Worm (Caenorhabditis elegans) whole organism, L2 larva: ENCODE measurements around the gene acdh-12.

Experiments
- C34F6.9 ChIP-seq: fragments of 150-350 bp; optimal IDR thresholded peaks from 2 replicates; lab custom pipeline; 2014; ENCODE audit warnings: missing biosample characterization, missing genetic modification characterization
- F13H6.1 ChIP-seq: sonication (generic microtip); optimal IDR thresholded peaks from 2 replicates; lab custom pipeline; 2016; ENCODE audit warnings: missing genetic modification characterization, missing compliant biosample characterization
- R02D3.7 ChIP-seq: fragments of 150-350 bp; optimal IDR thresholded peaks from 2 replicates; lab custom pipeline; 2014; ENCODE audit warnings: missing biosample characterization, missing genetic modification characterization
- Y55F3AM.14 ChIP-seq: fragments of 200-800 bp; sonication (Bioruptor generic); optimal IDR thresholded peaks from 2 replicates; lab custom pipeline; 2018; ENCODE audit warnings: mild to moderate bottlenecking, missing genetic modification characterization, missing compliant biosample characterization
- ZK546.5 ChIP-seq: sonication (generic microtip); optimal IDR thresholded peaks from 2 replicates; lab custom pipeline; 2017; ENCODE audit warnings: missing biosample characterization, missing genetic modification characterization
- aly-2 ChIP-seq: fragments of 150-350 bp; optimal IDR thresholded peaks from 2 replicates; lab custom pipeline; 2014; ENCODE audit warnings: missing biosample characterization, missing genetic modification characterization
- ama-1 ChIP-seq: fragments of 150-350 bp; optimal IDR thresholded peaks from 2 replicates; lab custom pipeline; 2018; ENCODE audit warnings: inconsistent platforms
- dmd-4 ChIP-seq: sonication (generic microtip); optimal IDR thresholded peaks from 2 replicates; lab custom pipeline; 2017; ENCODE audit warnings: missing biosample characterization, missing genetic modification characterization
- egl-27 ChIP-seq: sonication (generic microtip); optimal IDR thresholded peaks from 3 replicates; lab custom pipeline; 2017; ENCODE audit warnings: missing biosample characterization, missing genetic modification reagents, missing genetic modification characterization
- fos-1 ChIP-seq: fragments of 150-350 bp; optimal IDR thresholded peaks from 2 replicates; lab custom pipeline; 2014; ENCODE audit warnings: missing biosample characterization, missing genetic modification characterization
- gmeb-1 ChIP-seq: fragments of 150-350 bp; optimal IDR thresholded peaks from 2 replicates; lab custom pipeline; 2014; ENCODE audit warnings: missing biosample characterization, missing genetic modification characterization
- lin-11 ChIP-seq: fragments of 150-350 bp; sonication (generic microtip); optimal IDR thresholded peaks from 2 replicates; lab custom pipeline; 2014; ENCODE audit warnings: missing biosample characterization, missing genetic modification characterization, inconsistent platforms, mixed read lengths
- lin-39 ChIP-seq: fragments of 150-350 bp; optimal IDR thresholded peaks from 2 replicates; lab custom pipeline; 2014; ENCODE audit warnings: missing biosample characterization, missing genetic modification reagents, missing genetic modification characterization
- mab-5 ChIP-seq: fragments of 150-350 bp; optimal IDR thresholded peaks from 2 replicates; lab custom pipeline; 2014; ENCODE audit warnings: missing biosample characterization, missing genetic modification characterization
- nhr-10 ChIP-seq: sonication (generic microtip); optimal IDR thresholded peaks from 2 replicates; lab custom pipeline; 2017; ENCODE audit warnings: missing biosample characterization, missing genetic modification characterization
- nhr-11 ChIP-seq: fragments of 150-350 bp; optimal IDR thresholded peaks from 2 replicates; lab custom pipeline; 2014; ENCODE audit warnings: missing biosample characterization, missing genetic modification characterization
- nhr-129 ChIP-seq: fragments of 150-350 bp; optimal IDR thresholded peaks from 2 replicates; lab custom pipeline; 2014; ENCODE audit warnings: missing biosample characterization, missing genetic modification characterization
- nhr-21 ChIP-seq: fragments of 150-350 bp; optimal IDR thresholded peaks from 2 replicates; lab custom pipeline; 2014; ENCODE audit warnings: missing biosample characterization, missing genetic modification characterization
- nhr-23 ChIP-seq: fragments of 150-350 bp; optimal IDR thresholded peaks from 2 replicates; lab custom pipeline; 2014; ENCODE audit warnings: missing biosample characterization, missing genetic modification reagents, missing genetic modification characterization
- nhr-6 ChIP-seq: fragments of 150-350 bp; optimal IDR thresholded peaks from 2 replicates; lab custom pipeline; 2014; ENCODE audit warnings: missing biosample characterization, missing genetic modification characterization
- nhr-77 ChIP-seq: fragments of 150-350 bp; optimal IDR thresholded peaks from 2 replicates; lab custom pipeline; 2014; ENCODE audit warnings: missing biosample characterization, missing genetic modification characterization
- peb-1 ChIP-seq: fragments of 150-350 bp; optimal IDR thresholded peaks from 2 replicates; lab custom pipeline; 2014; ENCODE audit warnings: missing biosample characterization, missing genetic modification characterization
- sem-4 ChIP-seq: fragments of 150-350 bp; optimal IDR thresholded peaks from 2 replicates; lab custom pipeline; 2014; ENCODE audit warnings: missing biosample characterization, missing genetic modification reagents, missing genetic modification characterization
- skn-1 ChIP-seq: sonication (generic microtip); optimal IDR thresholded peaks from 2 replicates; lab custom pipeline; 2017; ENCODE audit warnings: missing biosample characterization, missing genetic modification characterization
- snpc-4 ChIP-seq: fragments of 150-350 bp; optimal IDR thresholded peaks from 2 replicates; lab custom pipeline; 2014; ENCODE audit warnings: missing biosample characterization, missing genetic modification characterization
- unc-39 ChIP-seq: fragments of 150-350 bp; optimal IDR thresholded peaks from 2 replicates; lab custom pipeline; 2014; ENCODE audit warnings: missing biosample characterization, missing genetic modification characterization
- unc-55 ChIP-seq: fragments of 150-350 bp; sonication (generic microtip); optimal IDR thresholded peaks from 3 replicates; lab custom pipeline; 2014; ENCODE audit warnings: missing biosample characterization, missing genetic modification reagents, missing genetic modification characterization
- zag-1 ChIP-seq: fragments of 150-350 bp; optimal IDR thresholded peaks from 2 replicates; lab custom pipeline; 2014; ENCODE audit warnings: missing biosample characterization, missing genetic modification characterization
- ztf-1 ChIP-seq: fragments of 200-800 bp; sonication (Bioruptor generic); conservative IDR thresholded peaks from 2 replicates; pipeline ENCODE4 v1.3.6; 2022; ENCODE audit warnings: missing genetic modification characterization, missing compliant biosample characterization
- ztf-11 ChIP-seq: sonication (generic microtip); optimal IDR thresholded peaks from 2 replicates; lab custom pipeline; 2017; ENCODE audit warnings: missing biosample characterization, missing genetic modification characterization
- ztf-4 ChIP-seq: fragments of 150-350 bp; optimal IDR thresholded peaks from 2 replicates; lab custom pipeline; 2014; ENCODE audit warnings: missing biosample characterization, missing genetic modification characterization

The acdh-12 gene

ce11 chrII:7232517-7232916 is 37.1 kb upstream of the acdh-12 start, which contains the start of gene ctsa-3.1:
TSS of gene ctsa-3.1 (plus strand) at chrII:7232853.
- TF ChIP-seq nhr-77 (tag; lab: Kevin White, UChicago), result no peak
- peak; percentile 77 for TF ChIP-seq fos-1 (tag; lab: Kevin White, UChicago)
- TF ChIP-seq, all 48 proteins: peak for 1

ce11 chrII:7231951-7232350 is 36.5 kb upstream of the acdh-12 start:
- TF ChIP-seq snpc-4 (tag; lab: Kevin White, UChicago), result peak; percentile 86
- TF ChIP-seq ZK546.5, result no peak

DNA sequence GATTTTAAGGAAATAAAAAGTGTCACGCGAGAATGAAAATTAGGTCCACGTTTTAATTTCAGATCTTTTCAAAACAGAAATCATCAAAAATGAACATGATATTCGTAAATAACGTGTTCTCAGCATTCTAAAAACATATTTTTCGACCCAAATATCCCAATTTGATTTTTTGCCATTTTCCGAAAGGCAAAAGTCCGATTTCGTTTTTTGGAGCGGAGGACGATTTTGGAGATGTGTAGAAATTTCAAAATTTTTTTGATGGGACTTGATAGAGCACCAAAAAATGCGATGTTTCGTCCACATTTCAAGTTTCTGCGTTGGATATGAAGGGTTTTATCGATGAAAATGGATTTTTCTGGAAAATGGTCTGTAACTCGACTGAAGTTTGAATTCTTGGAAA is 35.2 kb upstream of the acdh-12 start:
- TF ChIP-seq C34F6.9 (tag; lab: Kevin White, UChicago) (no peak), ztf-4 (no peak), nhr-11 (no peak), peb-1 (tag; lab: Kevin White, UChicago) (no peak), egl-27 (tag; lab: Kevin White, UChicago) (no peak), sem-4 (no peak), nhr-21 (tag; lab: Kevin White, UChicago) (no peak), Y55F3AM.14 (GFP tag; lab: Kevin White, UChicago) (no peak), gmeb-1 (tag; lab: Kevin White, UChicago) (no peak), zag-1 (tag; lab: Kevin White, UChicago) (no peak), ztf-1 (no peak), fos-1 (tag; lab: Kevin White, UChicago) (no peak), skn-1 (tag; lab: Kevin White, UChicago) (no peak)
- TF ChIP-seq, all 48 proteins: peak for 0

- TF ChIP-seq fos-1 (tag; lab: Kevin White, UChicago), result no peak
- TF ChIP-seq ama-1, result peak; percentile 61
- TF ChIP-seq unc-39 (tag; lab: Kevin White, UChicago), result no peak
- TF ChIP-seq snpc-4 (tag; lab: Kevin White, UChicago), result no peak
- no peak for TF ChIP-seq dmd-4
- no peak for TF ChIP-seq nhr-10 (tag; lab: Kevin White, UChicago)
- TF ChIP-seq F13H6.1, result peak; percentile 1
- TF ChIP-seq ztf-1, result no peak
- no peak for TF ChIP-seq nhr-11
- no peak for TF ChIP-seq ztf-11
- TF ChIP-seq zag-1 (tag; lab: Kevin White, UChicago), result no peak
- TF ChIP-seq egl-27 (tag; lab: Kevin White, UChicago), result no peak
- TF ChIP-seq nhr-129 (tag; lab: Kevin White, UChicago), result peak; percentile 24
- no peak for TF ChIP-seq C34F6.9 (tag; lab: Kevin White, UChicago)
- TF ChIP-seq gmeb-1 (tag; lab: Kevin White, UChicago), result no peak
These were observed 33.3 kb upstream of the acdh-12 start, which contains the start of gene F32A5.4 for ce11 chrII:7228646-7229200. TSS of gene F32A5.4 (plus strand) at chrII:7229150.

DNA sequence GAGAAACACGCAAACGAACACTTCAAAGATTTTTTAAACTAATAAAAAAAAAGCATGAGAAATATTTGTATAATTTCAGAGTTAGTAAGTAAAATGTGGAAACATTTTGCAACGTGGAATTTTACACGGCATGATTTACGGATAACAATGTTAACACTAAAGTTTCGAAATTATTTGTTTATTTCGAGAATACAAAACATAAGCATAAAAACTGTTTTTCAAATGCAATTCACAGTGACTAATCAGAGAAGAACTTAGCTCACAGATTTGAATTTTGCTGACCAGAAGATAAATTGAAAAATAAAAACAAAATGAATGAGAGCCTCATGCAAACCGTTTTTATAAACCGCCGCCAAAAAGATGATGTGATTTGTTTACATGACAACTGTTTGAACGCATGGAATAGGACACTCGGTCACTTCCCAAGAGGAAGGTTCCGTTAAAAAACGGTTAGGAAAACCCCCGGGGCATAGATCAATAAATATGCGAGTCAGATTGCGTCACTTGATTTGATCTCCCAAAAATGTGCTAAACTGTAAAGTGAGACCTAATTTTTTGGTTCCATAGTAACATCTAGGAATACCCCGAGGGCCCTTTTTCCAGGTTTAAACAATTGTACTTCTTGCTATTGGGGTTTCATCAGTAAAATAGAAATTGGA is 30.6 kb upstream of the acdh-12 start, which contains the start of gene clh-3:
clh-3 (minus strand) TSS at position 51 of the 659 bp plus-strand sequence.
- no peak for TF ChIP-seq snpc-4 (tag; lab: Kevin White, UChicago)
- no peak for TF ChIP-seq lin-11
- no peak for TF ChIP-seq nhr-10 (tag; lab: Kevin White, UChicago)
- TF ChIP-seq nhr-23 (tag; lab: Kevin White, UChicago), result no peak
- TF ChIP-seq lin-39 (tag; lab: Kevin White, UChicago), result no peak
- no peak for TF ChIP-seq unc-55
- no peak for TF ChIP-seq nhr-6 (tag; lab: Kevin White, UChicago)
- TF ChIP-seq aly-2 (tag; lab: Kevin White, UChicago), result no peak

DNA sequence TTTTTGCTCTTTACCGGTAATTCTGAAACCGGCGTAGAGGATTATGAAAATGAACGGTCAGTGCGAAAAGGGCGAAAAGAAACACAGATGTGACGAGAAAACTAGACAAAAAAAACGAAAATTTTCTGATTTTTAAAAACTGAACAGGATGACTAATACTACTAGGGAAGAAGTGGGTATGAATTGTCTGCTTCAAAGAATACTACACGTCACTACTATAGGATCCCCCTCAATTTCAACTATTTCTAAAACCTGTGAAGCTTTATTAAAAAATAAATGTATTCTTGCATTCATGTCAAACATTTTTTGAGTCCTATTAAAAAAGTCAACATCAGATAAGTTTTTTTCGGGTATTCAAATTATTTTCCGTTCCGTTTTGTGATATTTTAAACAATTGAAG is 28.6 kb upstream of the acdh-12 start:
- no peak for TF ChIP-seq ama-1
- no peak for TF ChIP-seq gmeb-1 (tag; lab: Kevin White, UChicago)
- no peak for TF ChIP-seq ztf-11
- no peak for TF ChIP-seq unc-39 (tag; lab: Kevin White, UChicago)
- no peak for TF ChIP-seq aly-2 (tag; lab: Kevin White, UChicago)
- no peak for TF ChIP-seq C34F6.9 (tag; lab: Kevin White, UChicago)
- TF ChIP-seq mab-5 (tag; lab: Kevin White, UChicago), result no peak
- TF ChIP-seq Y55F3AM.14 (GFP tag; lab: Kevin White, UChicago), result no peak
- no peak for TF ChIP-seq R02D3.7 (tag; lab: Kevin White, UChicago)
- no peak for TF ChIP-seq fos-1 (tag; lab: Kevin White, UChicago)
- TF ChIP-seq lin-11, result no peak
- TF ChIP-seq egl-27 (tag; lab: Kevin White, UChicago), result no peak
- no peak for TF ChIP-seq ztf-1
- TF ChIP-seq ZK546.5, result no peak
- TF ChIP-seq, all 48 proteins: peak for 0
